ENCODE assay signal across 4 fruit fly cellular contexts in the genomic region with DNA sequence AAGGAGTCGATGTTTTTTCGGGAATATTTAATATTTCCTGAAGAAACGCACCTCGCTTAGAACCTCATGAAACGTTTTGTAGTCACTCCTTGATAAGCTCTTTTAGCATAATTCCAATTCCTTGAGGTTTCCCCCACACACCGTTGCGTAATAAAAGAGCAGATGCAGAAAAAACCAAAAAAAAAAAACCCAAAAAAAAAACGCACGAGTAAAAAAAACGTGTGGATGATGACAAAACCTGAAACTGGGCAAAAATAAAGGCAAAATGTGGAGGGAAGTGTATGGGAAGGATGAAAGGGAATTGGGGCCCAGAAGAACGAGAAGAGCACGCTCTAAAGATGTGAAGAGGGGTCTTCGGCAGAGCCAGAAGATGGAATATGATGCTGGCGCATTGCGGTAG.
A peak's percentile ranks its signal among the peaks of the same experiment; 100 is the strongest.
TF ChIP-seq lines count a peak whose summit lies in the region.

No protein-coding gene starts in this region.

- no peak for TF ChIP-seq CTCF in whole organism, embryonic (GFP tag; optimal IDR thresholded peaks at IDR 0.05; lab: Kevin White, UChicago)

TF ChIP-seq in whole organism, embryonic, 481 proteins besides CTCF, POLR2A, EP300 and RAD21:
- TF ChIP-seq CG8388 (GFP tag; optimal IDR thresholded peaks at IDR 0.05; lab: Kevin White, UChicago) (no peak), CG10431 (GFP tag; optimal IDR thresholded peaks at IDR 0.05; lab: Kevin White, UChicago) (no peak), Ets65A (GFP tag; lab: Kevin White, UChicago) (peak; percentile 47), tgo (GFP tag; IDR thresholded peaks at IDR 0.05; lab: Robert Waterston, UW) (no peak)

TF ChIP-seq in whole organism, prepupa, 60 proteins besides CTCF, POLR2A, EP300 and RAD21 (continues in another document):
- TF ChIP-seq Met (GFP tag; optimal IDR thresholded peaks at IDR 0.05; lab: Kevin White, UChicago) (peak; percentile 22), Sox102F (GFP tag; optimal IDR thresholded peaks at IDR 0.05; lab: Kevin White, UChicago) (peak; percentile 27), Blimp-1 (GFP tag; optimal IDR thresholded peaks at IDR 0.05; lab: Kevin White, UChicago) (peak; percentile 47), CG6276 (GFP tag; optimal IDR thresholded peaks at IDR 0.05; lab: Kevin White, UChicago) (no peak), Hr4 (GFP tag; optimal IDR thresholded peaks at IDR 0.05; lab: Kevin White, UChicago) (no peak), spab (GFP tag; optimal IDR thresholded peaks at IDR 0.05; lab: Kevin White, UChicago) (no peak), CG11294 (GFP tag; IDR thresholded peaks at IDR 0.05; lab: Robert Waterston, UW) (no peak), cyc (GFP tag; optimal IDR thresholded peaks at IDR 0.05; lab: Kevin White, UChicago) (no peak), dsx (GFP tag; optimal IDR thresholded peaks at IDR 0.05; lab: Kevin White, UChicago; ENCODE audit: poor library complexity, severe bottlenecking) (no peak), Smox (GFP tag; optimal IDR thresholded peaks at IDR 0.05; lab: Kevin White, UChicago) (no peak), svp (GFP tag; lab: Kevin White, UChicago) (no peak), dac (GFP tag; optimal IDR thresholded peaks at IDR 0.05; lab: Kevin White, UChicago) (no peak), fd59A (GFP tag; optimal IDR thresholded peaks at IDR 0.05; lab: Kevin White, UChicago) (no peak), CG6808 (GFP tag; optimal IDR thresholded peaks at IDR 0.05; lab: Kevin White, UChicago) (no peak), CG31627 (GFP tag; optimal IDR thresholded peaks at IDR 0.05; lab: Kevin White, UChicago) (no peak), CG16779 (tag; optimal IDR thresholded peaks at IDR 0.05; lab: Kevin White, UChicago) (no peak), Ets96B (tag; optimal IDR thresholded peaks at IDR 0.05; lab: Kevin White, UChicago) (no peak), lz (GFP tag; optimal IDR thresholded peaks at IDR 0.05; lab: Kevin White, UChicago) (no peak), CG6163 (GFP tag; IDR thresholded peaks at IDR 0.05; lab: Robert Waterston, UW) (0 out of 3 replicates have a peak, but pooled peaks have one; percentile 20), CG1621 (tag; optimal IDR thresholded peaks at IDR 0.05; lab: Kevin White, UChicago) (no peak), Ets21C (GFP tag; optimal IDR thresholded peaks at IDR 0.05; lab: Kevin White, UChicago) (no peak), CG3032 (tag; optimal IDR thresholded peaks at IDR 0.05; lab: Kevin White, UChicago) (no peak), CG32006 (GFP tag; optimal IDR thresholded peaks at IDR 0.05; lab: Kevin White, UChicago) (no peak), salr (GFP tag; optimal IDR thresholded peaks at IDR 0.05; lab: Kevin White, UChicago) (no peak), Hr39 (GFP tag; optimal IDR thresholded peaks at IDR 0.05; lab: Kevin White, UChicago) (no peak), CG15336 (GFP tag; IDR thresholded peaks at IDR 0.05; lab: Robert Waterston, UW) (no peak), CG11762 (GFP tag; optimal IDR thresholded peaks at IDR 0.05; lab: Kevin White, UChicago; ENCODE audit: insufficient read depth) (no peak), CG11902 (GFP tag; optimal IDR thresholded peaks at IDR 0.05; lab: Kevin White, UChicago) (no peak)

TF ChIP-seq in whole organism, pupa, 21 proteins besides CTCF, POLR2A, EP300 and RAD21:
- TF ChIP-seq Snoo (tag; optimal IDR thresholded peaks at IDR 0.05; lab: Kevin White, UChicago) (no peak), Pif1A (GFP tag; optimal IDR thresholded peaks at IDR 0.05; lab: Kevin White, UChicago) (peak; percentile 40), CG10348 (GFP tag; IDR thresholded peaks at IDR 0.05; lab: Robert Waterston, UW) (no peak)
TF ChIP-seq in whole organism, pupa: peak in this region for 1.

TF ChIP-seq in whole organism, wandering third instar larva, 38 proteins besides CTCF, POLR2A, EP300 and RAD21:
- no peak for TF ChIP-seq Hr83 (GFP tag; optimal IDR thresholded peaks at IDR 0.05; lab: Kevin White, UChicago; ENCODE audit: poor library complexity, severe bottlenecking)
- no peak for TF ChIP-seq pan (optimal IDR thresholded peaks at IDR 0.05; lab: Kevin White, UChicago)
- TF ChIP-seq Hr78 (GFP tag; optimal IDR thresholded peaks at IDR 0.05; lab: Kevin White, UChicago), result no peak
- TF ChIP-seq dl (GFP tag; optimal IDR thresholded peaks at IDR 0.05; lab: Kevin White, UChicago; ENCODE audit: insufficient read depth in 1 of 2, partially characterized antibody in 2 of 2), result no peak
- TF ChIP-seq CG32264 (GFP tag; optimal IDR thresholded peaks at IDR 0.05; lab: Kevin White, UChicago), result no peak
- TF ChIP-seq psq (GFP tag; optimal IDR thresholded peaks at IDR 0.05; lab: Kevin White, UChicago), result peak; percentile 59
- no peak for TF ChIP-seq usp (GFP tag; optimal IDR thresholded peaks at IDR 0.05; lab: Kevin White, UChicago)
- TF ChIP-seq Mio (GFP tag; optimal IDR thresholded peaks at IDR 0.05; lab: Kevin White, UChicago), result no peak
- no peak for TF ChIP-seq Hnf4 (GFP tag; optimal IDR thresholded peaks at IDR 0.05; lab: Kevin White, UChicago)
TF ChIP-seq in whole organism, wandering third instar larva: peak in this region for 1.
